Fruit fly (Drosophila melanogaster) whole organism, pupa: Measurements from ENCODE around the gene Spn75F.

Source experiments
- CG32121 ChIP-seq: fragments of 200-800 bp; sonication (Bioruptor generic); IDR thresholded peaks from 2 replicates; pipeline ENCODE4 v1.3.6; 2022; ENCODE audit warnings: missing biosample characterization, missing genetic modification characterization
- CG4496 ChIP-seq: fragments of 200-800 bp; sonication (Bioruptor generic); IDR thresholded peaks from 3 replicates; pipeline ENCODE4 v1.3.6; 2022; ENCODE audit warnings: missing biosample characterization, missing genetic modification characterization
- D1 ChIP-seq: fragments of 200-800 bp; sonication (Bioruptor generic); optimal IDR thresholded peaks from 2 replicates; lab custom pipeline; 2018; ENCODE audit warnings: missing biosample characterization, mild to moderate bottlenecking, missing genetic modification characterization, moderate library complexity
- EcR ChIP-seq: fragments of 200-800 bp; sonication (Bioruptor generic); optimal IDR thresholded peaks from 3 replicates; lab custom pipeline; 2019; ENCODE audit warnings: missing biosample characterization, missing genetic modification characterization, mild to moderate bottlenecking, moderate library complexity, missing genetic modification reagents
- Snoo ChIP-seq: fragments of 200-800 bp; sonication (Bioruptor generic); optimal IDR thresholded peaks from 3 replicates; lab custom pipeline; 2017; ENCODE audit warnings: missing biosample characterization, mild to moderate bottlenecking, missing genetic modification characterization, inconsistent platforms
- rn ChIP-seq: fragments of 200-800 bp; sonication (Bioruptor generic); IDR thresholded peaks from 2 replicates; pipeline ENCODE4 v1.3.6; 2022; ENCODE audit warnings: missing biosample characterization, missing genetic modification characterization

dm6 chr3L:19097665-19098082 lies 31.8 kb downstream of the Spn75F start, which contains the start of the genes Naxd and CG14079:
- TF ChIP-seq CG32121 (GFP tag; lab: Robert Waterston, UW) = peak; percentile 77
- TF ChIP-seq Snoo = peak; percentile 61
- TF ChIP-seq CG4496 = peak; percentile 86
- TF ChIP-seq D1 (tag; lab: Kevin White, UChicago) = no peak
- peak; percentile 54 for TF ChIP-seq rn (GFP tag; lab: Robert Waterston, UW)
- TF ChIP-seq EcR (GFP tag; lab: Kevin White, UChicago) = no peak
